Fruit fly (Drosophila melanogaster) whole organism, embryonic: Measurements from ENCODE around the gene CG33986.

Experiments
- Aef1 ChIP-seq: fragments of 200-800 bp; sonication (Bioruptor generic); IDR thresholded peaks from 3 replicates; pipeline ENCODE4 v1.3.6; 2022; ENCODE audit warnings: missing biosample characterization, missing genetic modification characterization
- Blimp-1 ChIP-seq: fragments of 200-800 bp; sonication (Bioruptor generic); optimal IDR thresholded peaks from 3 replicates; lab custom pipeline; 2018; ENCODE audit warnings: missing biosample characterization, missing genetic modification characterization, mild to moderate bottlenecking, moderate library complexity, missing genetic modification reagents
- CG10959 ChIP-seq: fragments of 200-800 bp; sonication (Bioruptor generic); IDR thresholded peaks from 2 replicates; pipeline ENCODE4 v1.3.6; 2022; ENCODE audit warnings: missing biosample characterization, missing genetic modification characterization
- CG11085 ChIP-seq: fragments of 200-800 bp; sonication (Bioruptor generic); IDR thresholded peaks from 2 replicates; pipeline ENCODE4 v1.3.6; 2022; ENCODE audit warnings: missing biosample characterization, missing genetic modification characterization
- CG11247 ChIP-seq: fragments of 200-800 bp; sonication (Bioruptor generic); IDR thresholded peaks from 2 replicates; pipeline ENCODE4 v1.3.6; 2022; ENCODE audit warnings: missing biosample characterization, missing genetic modification characterization
- CG11695 ChIP-seq: fragments of 200-800 bp; sonication (Bioruptor generic); IDR thresholded peaks from 3 replicates; pipeline ENCODE4 v1.3.6; 2022; ENCODE audit warnings: missing biosample characterization, missing genetic modification characterization
- CG12155 ChIP-seq: fragments of 200-800 bp; sonication (Bioruptor generic); optimal IDR thresholded peaks from 3 replicates; lab custom pipeline; 2016; ENCODE audit warnings: missing biosample characterization, missing genetic modification characterization
- CG13123 ChIP-seq: fragments of 200-800 bp; sonication (Bioruptor generic); optimal IDR thresholded peaks from 2 replicates; lab custom pipeline; 2016; ENCODE audit warnings: missing biosample characterization, missing genetic modification characterization
- CG16863 ChIP-seq: fragments of 200-800 bp; sonication (Bioruptor generic); optimal IDR thresholded peaks from 3 replicates; lab custom pipeline; 2016; ENCODE audit warnings: missing biosample characterization, missing genetic modification characterization
- CG17186 ChIP-seq: fragments of 200-800 bp; sonication (Bioruptor generic); optimal IDR thresholded peaks from 3 replicates; lab custom pipeline; 2017; ENCODE audit warnings: missing biosample characterization, missing genetic modification reagents, missing genetic modification characterization
- CG17385 ChIP-seq: fragments of 200-800 bp; sonication (Bioruptor generic); optimal IDR thresholded peaks from 3 replicates; lab custom pipeline; 2018; ENCODE audit warnings: missing biosample characterization, mild to moderate bottlenecking, missing genetic modification characterization
- CG18011 ChIP-seq: fragments of 200-800 bp; sonication (Bioruptor generic); optimal IDR thresholded peaks from 2 replicates; lab custom pipeline; 2017; ENCODE audit warnings: missing biosample characterization, missing genetic modification characterization, mild to moderate bottlenecking, moderate library complexity, missing genotype
- CG30403 ChIP-seq: fragments of 200-800 bp; sonication (Bioruptor generic); optimal IDR thresholded peaks from 3 replicates; lab custom pipeline; 2016; ENCODE audit warnings: missing biosample characterization, missing genetic modification characterization
- CG32767 ChIP-seq: fragments of 200-800 bp; sonication (Bioruptor generic); IDR thresholded peaks from 2 replicates; pipeline ENCODE4 v1.3.6; 2022; ENCODE audit warnings: missing biosample characterization, missing genetic modification characterization
- CG3407 ChIP-seq: fragments of 200-800 bp; sonication (Bioruptor generic); optimal IDR thresholded peaks from 2 replicates; lab custom pipeline; 2018; ENCODE audit warnings: missing biosample characterization, mild to moderate bottlenecking, missing genetic modification characterization
- CG34422 ChIP-seq: fragments of 200-800 bp; sonication (Bioruptor generic); IDR thresholded peaks from 3 replicates; pipeline ENCODE4 v1.3.6; 2022; ENCODE audit warnings: missing biosample characterization, missing genetic modification characterization
- CG8359 ChIP-seq: fragments of 200-800 bp; sonication (Bioruptor generic); optimal IDR thresholded peaks from 2 replicates; lab custom pipeline; 2017; ENCODE audit warnings: missing biosample characterization, mild to moderate bottlenecking, missing genetic modification characterization, borderline replicate concordance
- CG8765 ChIP-seq: fragments of 200-800 bp; sonication (Bioruptor generic); IDR thresholded peaks from 2 replicates; pipeline ENCODE4 v1.3.6; 2022; ENCODE audit warnings: missing biosample characterization, missing genetic modification characterization
- CHES-1-like ChIP-seq: fragments of 200-800 bp; sonication (Bioruptor generic); optimal IDR thresholded peaks from 2 replicates; lab custom pipeline; 2016; ENCODE audit warnings: missing biosample characterization, missing genetic modification characterization
- Camta ChIP-seq: fragments of 200-800 bp; sonication (Bioruptor generic); optimal IDR thresholded peaks from 2 replicates; lab custom pipeline; 2016; ENCODE audit warnings: missing biosample characterization, missing genetic modification characterization
- Dip2 ChIP-seq: fragments of 200-800 bp; sonication (Bioruptor generic); IDR thresholded peaks from 2 replicates; pipeline ENCODE4 v1.3.6; 2022; ENCODE audit warnings: missing biosample characterization, missing genetic modification characterization
- E2f1 ChIP-seq: fragments of 200-800 bp; sonication (Bioruptor generic); IDR thresholded peaks from 2 replicates; pipeline ENCODE4 v1.3.6; 2022; ENCODE audit warnings: missing biosample characterization, missing genetic modification characterization
- Fer2 ChIP-seq: fragments of 200-800 bp; sonication (Bioruptor generic); optimal IDR thresholded peaks from 2 replicates; lab custom pipeline; 2018; ENCODE audit warnings: missing biosample characterization, mild to moderate bottlenecking, missing genetic modification characterization, moderate library complexity
- Gug ChIP-seq: fragments of 200-800 bp; sonication (Bioruptor generic); IDR thresholded peaks from 4 replicates; pipeline ENCODE4 v1.3.6; 2022; ENCODE audit warnings: missing biosample characterization, missing genetic modification characterization
- Hand ChIP-seq: fragments of 200-800 bp; sonication (Bioruptor generic); optimal IDR thresholded peaks from 2 replicates; lab custom pipeline; 2017; ENCODE audit warnings: mild to moderate bottlenecking, missing biosample characterization, missing genetic modification reagents, missing genetic modification characterization
- Kr ChIP-seq: fragments of 200-800 bp; sonication (Bioruptor generic); optimal IDR thresholded peaks from 2 replicates; lab custom pipeline; 2017; ENCODE audit warnings: missing biosample characterization, mild to moderate bottlenecking, missing genetic modification characterization
- Max ChIP-seq: fragments of 200-800 bp; sonication (Bioruptor generic); optimal IDR thresholded peaks from 2 replicates; lab custom pipeline; 2016; ENCODE audit warnings: missing biosample characterization, mild to moderate bottlenecking, missing genetic modification characterization
- NFAT ChIP-seq: fragments of 200-800 bp; sonication (Bioruptor generic); IDR thresholded peaks from 2 replicates; pipeline ENCODE4 v1.3.6; 2022; ENCODE audit warnings: missing biosample characterization, missing genetic modification characterization
- Pdp1 ChIP-seq, 2 experiments: fragments of 200-800 bp; sonication (Bioruptor generic); optimal IDR thresholded peaks; 3 replicates each; lab custom pipeline; 2016; ENCODE audit warnings: missing biosample characterization in 2 of 2, missing genetic modification characterization in 2 of 2, mild to moderate bottlenecking in 1 of 2, moderate library complexity in 1 of 2
- Ravus ChIP-seq: fragments of 200-800 bp; sonication (Bioruptor generic); IDR thresholded peaks from 2 replicates; pipeline ENCODE4 v1.3.6; 2022; ENCODE audit warnings: missing biosample characterization, missing genetic modification characterization
- Sry-δ ChIP-seq: fragments of 200-800 bp; sonication (Bioruptor generic); optimal IDR thresholded peaks from 2 replicates; lab custom pipeline; 2016; ENCODE audit warnings: missing biosample characterization, missing genetic modification characterization
- ab ChIP-seq: fragments of 200-800 bp; sonication (Bioruptor generic); optimal IDR thresholded peaks from 2 replicates; lab custom pipeline; 2016; ENCODE audit warnings: missing biosample characterization, missing genetic modification characterization
- abd-A ChIP-seq: fragments of 200-800 bp; sonication (Bioruptor generic); optimal IDR thresholded peaks from 3 replicates; lab custom pipeline; 2019; ENCODE audit warnings: missing biosample characterization, mild to moderate bottlenecking, missing genetic modification characterization, moderate library complexity
- ac ChIP-seq: fragments of 200-800 bp; sonication (Bioruptor generic); optimal IDR thresholded peaks from 3 replicates; lab custom pipeline; 2017; ENCODE audit warnings: missing biosample characterization, mild to moderate bottlenecking, missing genetic modification characterization
- ap ChIP-seq: fragments of 200-800 bp; sonication (Bioruptor generic); IDR thresholded peaks from 2 replicates; pipeline ENCODE4 v1.3.6; 2022; ENCODE audit warnings: missing biosample characterization, missing genetic modification characterization
- ara ChIP-seq: fragments of 200-800 bp; sonication (Bioruptor generic); IDR thresholded peaks from 2 replicates; pipeline ENCODE4 v1.3.6; 2022; ENCODE audit warnings: missing biosample characterization, missing genetic modification characterization
- btn ChIP-seq: fragments of 200-800 bp; sonication (Bioruptor generic); optimal IDR thresholded peaks from 2 replicates; lab custom pipeline; 2016; ENCODE audit warnings: missing biosample characterization, missing genetic modification characterization
- cas ChIP-seq: fragments of 200-800 bp; sonication (Bioruptor generic); IDR thresholded peaks from 2 replicates; pipeline ENCODE4 v1.3.6; 2022; ENCODE audit warnings: missing biosample characterization, missing genetic modification characterization
- chif ChIP-seq, 2 experiments: fragments of 200-800 bp; sonication (Bioruptor generic); optimal IDR thresholded peaks; 3 replicates each; lab custom pipeline; 2016; ENCODE audit warnings: missing biosample characterization in 2 of 2, missing genetic modification characterization in 2 of 2
- ci ChIP-seq: fragments of 200-800 bp; sonication (Bioruptor generic); IDR thresholded peaks from 3 replicates; pipeline ENCODE4 v1.3.6; 2022; ENCODE audit warnings: missing biosample characterization, missing genetic modification characterization
- da ChIP-seq: fragments of 200-800 bp; sonication (Bioruptor generic); optimal IDR thresholded peaks from 2 replicates; lab custom pipeline; 2016; ENCODE audit warnings: missing biosample characterization, missing genetic modification characterization
- esg ChIP-seq: fragments of 200-800 bp; sonication (Bioruptor generic); conservative IDR thresholded peaks from 2 replicates; pipeline ENCODE4 v1.3.6; 2022; ENCODE audit warnings: missing biosample characterization, missing genetic modification characterization
- eyg ChIP-seq: fragments of 200-800 bp; sonication (Bioruptor generic); optimal IDR thresholded peaks from 3 replicates; lab custom pipeline; 2016; ENCODE audit warnings: missing biosample characterization, missing genetic modification characterization
- klu ChIP-seq: fragments of 200-800 bp; sonication (Bioruptor generic); IDR thresholded peaks from 2 replicates; pipeline ENCODE4 v1.3.6; 2022; ENCODE audit warnings: missing biosample characterization, missing genetic modification characterization
- mirr ChIP-seq: fragments of 200-800 bp; sonication (Bioruptor generic); optimal IDR thresholded peaks from 3 replicates; lab custom pipeline; 2018; ENCODE audit warnings: missing biosample characterization, mild to moderate bottlenecking, missing genetic modification characterization
- onecut ChIP-seq: fragments of 200-800 bp; sonication (Bioruptor generic); IDR thresholded peaks from 2 replicates; pipeline ENCODE4 v1.3.6; 2022; ENCODE audit warnings: missing biosample characterization, missing genetic modification characterization
- sna ChIP-seq: fragments of 200-800 bp; sonication (Bioruptor generic); IDR thresholded peaks from 2 replicates; pipeline ENCODE4 v1.3.6; 2022; ENCODE audit warnings: missing biosample characterization, missing genetic modification characterization; ENCODE audit not compliant: partially characterized antibody
- ssp ChIP-seq: fragments of 200-800 bp; sonication (Bioruptor generic); IDR thresholded peaks from 2 replicates; pipeline ENCODE4 v1.3.6; 2022; ENCODE audit warnings: missing biosample characterization, missing genetic modification characterization
- tin ChIP-seq: fragments of 200-800 bp; sonication (Bioruptor generic); optimal IDR thresholded peaks from 3 replicates; lab custom pipeline; 2016; ENCODE audit warnings: missing biosample characterization, missing genetic modification characterization
- zf30C ChIP-seq: fragments of 200-800 bp; sonication (Bioruptor generic); optimal IDR thresholded peaks from 3 replicates; lab custom pipeline; 2018; ENCODE audit warnings: missing biosample characterization, mild to moderate bottlenecking, missing genetic modification characterization

Gene CG33986

DNA sequence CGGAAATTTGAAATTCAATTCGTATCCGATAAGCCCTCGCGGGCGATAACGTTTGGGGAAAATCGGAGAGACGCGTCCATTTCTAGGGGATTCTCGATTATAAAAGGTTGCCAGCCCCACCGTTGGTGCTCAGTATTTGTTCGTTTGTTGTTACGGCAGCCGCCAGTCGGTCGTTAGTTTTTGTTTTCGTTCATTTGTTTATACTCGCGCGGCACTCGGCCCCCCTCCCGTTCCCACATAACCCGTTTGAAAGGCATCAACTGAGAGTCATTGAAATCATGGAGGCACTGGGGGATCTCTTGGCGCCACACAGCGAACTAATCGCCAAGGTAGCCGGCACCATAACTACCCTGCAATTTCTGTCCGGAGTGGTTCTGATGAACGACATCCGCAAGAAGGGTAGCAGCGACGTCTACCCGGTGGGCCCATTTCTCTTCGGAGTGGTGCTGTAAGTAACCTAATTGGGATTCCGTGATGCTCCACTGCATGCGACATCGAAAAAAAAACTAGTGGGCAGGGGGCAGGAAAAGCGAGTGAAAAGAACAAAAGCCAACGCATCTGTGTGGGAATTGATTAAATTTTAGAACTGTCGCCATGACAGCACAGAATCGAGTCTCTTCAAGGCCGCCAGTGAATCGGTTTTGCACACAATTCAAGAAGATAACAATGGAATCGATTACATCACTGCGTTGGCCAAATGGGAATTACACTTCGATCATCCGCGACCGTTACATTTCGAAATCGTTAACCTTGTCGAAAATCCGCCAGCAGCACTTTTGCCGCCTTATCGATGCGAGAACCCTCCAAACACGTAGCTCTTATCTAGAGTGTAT lies 24.0 kb downstream of the CG33986 start, which contains the start of gene CG7272 (continued):
- no peak for TF ChIP-seq Kr (GFP tag; lab: Kevin White, UChicago)
- peak in 1 of 2 experiments; percentile 78 for TF ChIP-seq Pdp1 (GFP tag; optimal IDR thresholded peaks at IDR 0.05; lab: Kevin White, UChicago)
- TF ChIP-seq CG10959: no peak
- TF ChIP-seq zf30C (GFP tag; lab: Kevin White, UChicago): no peak
- TF ChIP-seq CG8765 (GFP tag; lab: Robert Waterston, UW): no peak
- no peak for TF ChIP-seq CG11695 (GFP tag; lab: Robert Waterston, UW)
- TF ChIP-seq CG18011 (GFP tag; lab: Kevin White, UChicago): peak; percentile 22
- no peak for TF ChIP-seq Max
- no peak for TF ChIP-seq cas (GFP tag; lab: Robert Waterston, UW)
- TF ChIP-seq eyg (GFP tag; lab: Kevin White, UChicago): peak; percentile 18
- no peak for TF ChIP-seq chif (GFP tag; optimal IDR thresholded peaks at IDR 0.05; lab: Kevin White, UChicago)
- TF ChIP-seq Ravus: no peak
- no peak for TF ChIP-seq Aef1
- TF ChIP-seq Fer2 (tag; lab: Kevin White, UChicago): no peak
- no peak for TF ChIP-seq Camta (GFP tag; lab: Kevin White, UChicago)
- peak; percentile 53 for TF ChIP-seq Sry-δ (GFP tag; lab: Kevin White, UChicago)
- no peak for TF ChIP-seq ara (GFP tag; lab: Robert Waterston, UW)
- no peak for TF ChIP-seq CG12155 (GFP tag; lab: Kevin White, UChicago)
- TF ChIP-seq CG17186: no peak
- TF ChIP-seq CG30403 (GFP tag; lab: Kevin White, UChicago): no peak
- no peak for TF ChIP-seq esg (GFP tag; lab: Robert Waterston, UW)
- TF ChIP-seq CHES-1-like (GFP tag; lab: Kevin White, UChicago): peak; percentile 11
- peak; percentile 64; the same call in 1 of the 2 replicates for TF ChIP-seq NFAT (GFP tag; lab: Robert Waterston, UW)
- TF ChIP-seq Blimp-1 (GFP tag; lab: Kevin White, UChicago): peak; percentile 17
- TF ChIP-seq CG3407 (GFP tag; lab: Kevin White, UChicago): no peak
- no peak for TF ChIP-seq CG11247 (GFP tag; lab: Robert Waterston, UW)
- peak; percentile 62; the same call in 1 of the 3 replicates for TF ChIP-seq CG34422 (GFP tag; lab: Robert Waterston, UW)
- TF ChIP-seq CG11085 (GFP tag; lab: Robert Waterston, UW): no peak
- no peak for TF ChIP-seq Hand (GFP tag; lab: Kevin White, UChicago)
- no peak for TF ChIP-seq ap
- no peak for TF ChIP-seq Dip2 (GFP tag; lab: Robert Waterston, UW)
- peak; percentile 36; the same call in 1 of the 2 replicates for TF ChIP-seq E2f1 (GFP tag; lab: Robert Waterston, UW)
- no peak for TF ChIP-seq ssp
- TF ChIP-seq mirr (GFP tag; lab: Kevin White, UChicago): peak; percentile 65
- no peak for TF ChIP-seq CG13123 (GFP tag; lab: Kevin White, UChicago)
- TF ChIP-seq sna (GFP tag; lab: Robert Waterston, UW): 0 out of 2 replicates have a peak, but pooled peaks have one; percentile 36
- no peak for TF ChIP-seq CG16863
- no peak for TF ChIP-seq ab (GFP tag; lab: Kevin White, UChicago)
- no peak for TF ChIP-seq btn (GFP tag; lab: Kevin White, UChicago)
- TF ChIP-seq abd-A (tag; lab: Kevin White, UChicago): peak; percentile 55
- no peak for TF ChIP-seq klu
- peak; percentile 30; the same call in 1 of the 3 replicates for TF ChIP-seq ci (GFP tag; lab: Robert Waterston, UW)
- TF ChIP-seq tin: no peak
- TF ChIP-seq CG17385 (GFP tag; lab: Kevin White, UChicago): no peak
- no peak for TF ChIP-seq ac (GFP tag; lab: Kevin White, UChicago)
- no peak for TF ChIP-seq Gug (GFP tag; lab: Robert Waterston, UW)
- TF ChIP-seq CG8359 (GFP tag; lab: Kevin White, UChicago): no peak
- TF ChIP-seq onecut (GFP tag; lab: Robert Waterston, UW): no peak
- TF ChIP-seq da (GFP tag; lab: Kevin White, UChicago): no peak
- no peak for TF ChIP-seq CG32767
